Fruit fly (Drosophila melanogaster): ENCODE data around the gene qua.

The qua gene

dm6 chr2L:17514090-17514715 is 17.2 kb upstream of the qua start (continued):
- TF ChIP-seq dm (GFP tag; optimal IDR thresholded peaks at IDR 0.05): peak; percentile 54
- peak; percentile 64 for TF ChIP-seq CG10366 (GFP tag; IDR thresholded peaks at IDR 0.05)
- peak; percentile 85 for TF ChIP-seq Spps (tag; optimal IDR thresholded peaks at IDR 0.05)
- peak; percentile 83 for TF ChIP-seq HLH3B (GFP tag; IDR thresholded peaks at IDR 0.05)
- TF ChIP-seq Hr3 (GFP tag; optimal IDR thresholded peaks at IDR 0.05): peak; percentile 86
- no peak for TF ChIP-seq lbe (GFP tag; optimal IDR thresholded peaks at IDR 0.05)
- peak; percentile 18 for TF ChIP-seq CG17186 (GFP tag; optimal IDR thresholded peaks at IDR 0.05)
- peak; percentile 39 for TF ChIP-seq CG2116 (GFP tag; optimal IDR thresholded peaks at IDR 0.05)
- no peak for TF ChIP-seq prd (optimal IDR thresholded peaks at IDR 0.05)
- peak; percentile 91 for TF ChIP-seq prd (GFP tag; IDR thresholded peaks at IDR 0.05)
- TF ChIP-seq CG10147 (GFP tag; optimal IDR thresholded peaks at IDR 0.05): peak; percentile 81
- TF ChIP-seq p53 (GFP tag; optimal IDR thresholded peaks at IDR 0.05): no peak
- TF ChIP-seq Camta (GFP tag; optimal IDR thresholded peaks at IDR 0.05): peak; percentile 72
- peak; percentile 19 for TF ChIP-seq CTCF (GFP tag; optimal IDR thresholded peaks at IDR 0.05)
- no peak for TF ChIP-seq sc (optimal IDR thresholded peaks at IDR 0.05)
- peak; percentile 77 for TF ChIP-seq sc (GFP tag; optimal IDR thresholded peaks at IDR 0.05)
- TF ChIP-seq CG16779 (GFP tag; IDR thresholded peaks at IDR 0.05): peak; percentile 37; the same call in 1 of the 2 replicates
- TF ChIP-seq ERR (GFP tag; optimal IDR thresholded peaks at IDR 0.05): peak; percentile 72
- peak; percentile 89 for TF ChIP-seq stc (GFP tag; IDR thresholded peaks at IDR 0.05)
- peak; percentile 77 for TF ChIP-seq BtbVII (GFP tag; optimal IDR thresholded peaks at IDR 0.05)
- no peak for TF ChIP-seq emc (GFP tag; optimal IDR thresholded peaks at IDR 0.05)
- TF ChIP-seq cas (GFP tag; IDR thresholded peaks at IDR 0.05): no peak
- TF ChIP-seq sens-2 (GFP tag; IDR thresholded peaks at IDR 0.05): peak; percentile 79
- TF ChIP-seq CG4404 (GFP tag; IDR thresholded peaks at IDR 0.05): peak; percentile 86
- TF ChIP-seq CG10543 (GFP tag; optimal IDR thresholded peaks at IDR 0.05): peak; percentile 88
- peak; percentile 77 for TF ChIP-seq NfI (GFP tag; optimal IDR thresholded peaks at IDR 0.05)
- TF ChIP-seq CG7745 (tag; optimal IDR thresholded peaks at IDR 0.05): peak; percentile 46
- peak; percentile 92 for TF ChIP-seq phol (tag; optimal IDR thresholded peaks at IDR 0.05)
- TF ChIP-seq CG12219 (GFP tag; optimal IDR thresholded peaks at IDR 0.05): peak; percentile 83
- TF ChIP-seq da (GFP tag; optimal IDR thresholded peaks at IDR 0.05): peak; percentile 40
- TF ChIP-seq Dek (tag; optimal IDR thresholded peaks at IDR 0.05): peak; percentile 83
- TF ChIP-seq jing (GFP tag; optimal IDR thresholded peaks at IDR 0.05): peak; percentile 48
- TF ChIP-seq Ets97D (GFP tag; optimal IDR thresholded peaks at IDR 0.05): peak; percentile 34
- peak; percentile 12 for TF ChIP-seq CG9797 (GFP tag; optimal IDR thresholded peaks at IDR 0.05)
- no peak for TF ChIP-seq yki (optimal IDR thresholded peaks at IDR 0.05)
- TF ChIP-seq CG12236 (GFP tag; optimal IDR thresholded peaks at IDR 0.05): peak; percentile 73
- peak; percentile 64; the same call in 1 of the 2 replicates for TF ChIP-seq CG11696 (GFP tag; IDR thresholded peaks at IDR 0.05)
- peak; percentile 79 for TF ChIP-seq Mes4 (GFP tag; optimal IDR thresholded peaks at IDR 0.05)
- no peak for TF ChIP-seq CG13624 (GFP tag; optimal IDR thresholded peaks at IDR 0.05)
- TF ChIP-seq crol (GFP tag; IDR thresholded peaks at IDR 0.05): 0 out of 2 replicates have a peak, but pooled peaks have one; percentile 33
- TF ChIP-seq CG12299 (tag; optimal IDR thresholded peaks at IDR 0.05): peak; percentile 85
- peak; percentile 43 for TF ChIP-seq shn (GFP tag; optimal IDR thresholded peaks at IDR 0.05)
- no peak for TF ChIP-seq CG1832 (GFP tag; optimal IDR thresholded peaks at IDR 0.05)
- peak; percentile 82 for TF ChIP-seq Abd-B (GFP tag; optimal IDR thresholded peaks at IDR 0.05)
- peak; percentile 20 for TF ChIP-seq eyg (GFP tag; optimal IDR thresholded peaks at IDR 0.05)
- peak; percentile 76; the same call in 2 of the 3 replicates for TF ChIP-seq Mrtf (GFP tag; IDR thresholded peaks at IDR 0.05)
- peak; percentile 73 for TF ChIP-seq chn (GFP tag; optimal IDR thresholded peaks at IDR 0.05)
- peak; percentile 63 for TF ChIP-seq CG6654 (GFP tag; optimal IDR thresholded peaks at IDR 0.05)
- peak; percentile 24 for TF ChIP-seq Elba2 (GFP tag; optimal IDR thresholded peaks at IDR 0.05)
- TF ChIP-seq seq (GFP tag; IDR thresholded peaks at IDR 0.05): peak; percentile 79
- no peak for TF ChIP-seq chinmo (GFP tag; IDR thresholded peaks at IDR 0.05; ENCODE audit: partially characterized antibody)
- peak; percentile 60 for TF ChIP-seq Atf-2 (GFP tag; optimal IDR thresholded peaks at IDR 0.05)
